Worm (Caenorhabditis elegans) whole organism, young adult: ENCODE results near the gene best-23.

Source experiments
- akir-1 ChIP-seq: fragments of 200-800 bp; sonication (Bioruptor generic); optimal IDR thresholded peaks from 2 replicates; lab custom pipeline; 2018; ENCODE audit warnings: mild to moderate bottlenecking, missing genetic modification characterization, moderate library complexity, missing compliant biosample characterization
- bed-2 ChIP-seq: fragments of 200-800 bp; sonication (Bioruptor generic); IDR thresholded peaks from 2 replicates; pipeline ENCODE4 v1.3.6; 2022; ENCODE audit warnings: missing genetic modification reagents, missing genetic modification characterization, missing compliant biosample characterization
- ceh-58 ChIP-seq: fragments of 200-800 bp; sonication (Bioruptor generic); IDR thresholded peaks from 2 replicates; pipeline ENCODE4 v1.3.6; 2022; ENCODE audit warnings: missing genetic modification characterization, missing compliant biosample characterization
- egrh-3 ChIP-seq: fragments of 200-800 bp; sonication (Bioruptor generic); IDR thresholded peaks from 2 replicates; pipeline ENCODE4 v1.3.6; 2022; ENCODE audit warnings: missing genetic modification reagents, missing genetic modification characterization, missing compliant biosample characterization
- sptf-2 ChIP-seq: fragments of 200-800 bp; sonication (Bioruptor generic); optimal IDR thresholded peaks from 2 replicates; lab custom pipeline; 2018; ENCODE audit warnings: mild to moderate bottlenecking, missing genetic modification characterization, missing compliant biosample characterization
- ztf-22 ChIP-seq: fragments of 200-800 bp; sonication (Bioruptor generic); optimal IDR thresholded peaks from 2 replicates; lab custom pipeline; 2018; ENCODE audit warnings: mild to moderate bottlenecking, missing genetic modification characterization, moderate library complexity, missing compliant biosample characterization

DNA sequence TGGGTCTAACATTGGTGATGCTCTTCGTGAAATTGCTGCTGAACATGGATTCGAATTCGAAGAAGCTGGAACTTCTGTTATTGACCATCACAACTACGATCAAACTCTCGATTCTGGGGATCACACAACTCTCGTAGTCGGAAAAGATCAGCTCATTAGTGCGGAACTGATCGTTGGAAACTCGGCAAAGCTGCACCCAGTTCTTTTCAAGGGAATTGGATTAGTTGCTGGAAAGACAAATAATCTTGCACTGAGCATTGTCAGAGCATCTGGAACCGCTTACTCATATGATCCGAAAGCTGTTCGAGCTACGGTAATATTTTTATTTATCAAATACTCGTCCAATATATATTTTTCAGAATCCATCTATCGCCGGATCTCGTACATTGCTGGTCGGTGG, 42.5 kb downstream of the best-23 start:
- TF ChIP-seq sptf-2 (GFP tag; lab: Kevin White, UChicago) (no peak), ceh-58 (GFP tag; lab: Robert Waterston, UW) (no peak), akir-1 (GFP tag; lab: Kevin White, UChicago) (no peak), ztf-22 (GFP tag; lab: Kevin White, UChicago) (no peak), egrh-3 (GFP tag; lab: Robert Waterston, UW) (no peak), bed-2 (no peak)
